Worm (Caenorhabditis elegans) whole organism, late embryonic: ENCODE measurements around the gene cal-8.

Experiments
- C08G9.2 ChIP-seq: sonication (generic microtip); optimal IDR thresholded peaks from 2 replicates; lab custom pipeline; 2016; ENCODE audit warnings: mild to moderate bottlenecking, missing genetic modification characterization, moderate library complexity, missing compliant biosample characterization
- F13H6.1 ChIP-seq: sonication (generic microtip); optimal IDR thresholded peaks from 2 replicates; lab custom pipeline; 2016; ENCODE audit warnings: missing genetic modification characterization, missing compliant biosample characterization
- ceh-18 ChIP-seq: sonication (generic microtip); optimal IDR thresholded peaks from 2 replicates; lab custom pipeline; 2016; ENCODE audit warnings: missing genetic modification characterization, missing compliant biosample characterization
- ceh-19 ChIP-seq: fragments of 200-800 bp; sonication (Bioruptor generic); optimal IDR thresholded peaks from 2 replicates; lab custom pipeline; 2018; ENCODE audit warnings: mild to moderate bottlenecking, missing genetic modification characterization, missing compliant biosample characterization
- ceh-6 ChIP-seq: fragments of 200-800 bp; sonication (Bioruptor generic); optimal IDR thresholded peaks from 2 replicates; lab custom pipeline; 2018; ENCODE audit warnings: mild to moderate bottlenecking, missing genetic modification characterization, missing compliant biosample characterization
- elt-2 ChIP-seq: sonication (generic microtip); optimal IDR thresholded peaks from 2 replicates; lab custom pipeline; 2016; ENCODE audit warnings: missing genetic modification reagents, missing genetic modification characterization, missing compliant biosample characterization
- fkh-6 ChIP-seq: sonication (generic microtip); optimal IDR thresholded peaks from 2 replicates; lab custom pipeline; 2016; ENCODE audit warnings: missing genetic modification characterization, missing compliant biosample characterization
- hlh-15 ChIP-seq: sonication (generic microtip); optimal IDR thresholded peaks from 2 replicates; lab custom pipeline; 2016; ENCODE audit warnings: missing genetic modification characterization, missing compliant biosample characterization
- lim-6 ChIP-seq: sonication (generic microtip); optimal IDR thresholded peaks from 2 replicates; lab custom pipeline; 2016; ENCODE audit warnings: missing genetic modification characterization, missing compliant biosample characterization
- lin-11 ChIP-seq: fragments of 200-800 bp; sonication (Bioruptor generic); optimal IDR thresholded peaks from 2 replicates; lab custom pipeline; 2018; ENCODE audit warnings: mild to moderate bottlenecking, missing genetic modification characterization, missing compliant biosample characterization
- madf-2 ChIP-seq: sonication (generic microtip); optimal IDR thresholded peaks from 2 replicates; lab custom pipeline; 2017; ENCODE audit warnings: missing genetic modification characterization, missing compliant biosample characterization
- nfya-1 ChIP-seq: sonication (generic microtip); optimal IDR thresholded peaks from 2 replicates; lab custom pipeline; 2017; ENCODE audit warnings: missing genetic modification characterization, mild to moderate bottlenecking, missing compliant biosample characterization, antibody characterized with exemption, moderate library complexity
- pax-1 ChIP-seq: fragments of 150-350 bp; optimal IDR thresholded peaks from 2 replicates; lab custom pipeline; 2014; ENCODE audit warnings: missing biosample characterization, missing genetic modification characterization
- pros-1 ChIP-seq: fragments of 150-350 bp; optimal IDR thresholded peaks from 2 replicates; lab custom pipeline; 2014; ENCODE audit warnings: missing biosample characterization, missing genetic modification reagents, missing genetic modification characterization
- sox-4 ChIP-seq: sonication (generic microtip); optimal IDR thresholded peaks from 2 replicates; lab custom pipeline; 2017; ENCODE audit warnings: mild to moderate bottlenecking, missing genetic modification characterization, inconsistent platforms, missing compliant biosample characterization
- syd-9 ChIP-seq: sonication (generic microtip); optimal IDR thresholded peaks from 2 replicates; lab custom pipeline; 2016; ENCODE audit warnings: mild to moderate bottlenecking, missing genetic modification characterization, moderate library complexity, missing compliant biosample characterization
- unc-3 ChIP-seq, 2 experiments: fragments of 200-800 bp in 1 of 2; sonication (Bioruptor generic) in 1 of 2; sonication (generic microtip) in 1 of 2; conservative IDR thresholded peaks in 1 of 2; optimal IDR thresholded peaks in 1 of 2; 2 replicates each; pipeline versions ENCODE4 v1.3.6 to Lab custom; 2016 to 2022; ENCODE audit warnings: missing compliant biosample characterization in 2 of 2, missing genetic modification characterization in 2 of 2, missing genetic modification reagents in 1 of 2
- unc-42 ChIP-seq: sonication (generic microtip); optimal IDR thresholded peaks from 2 replicates; lab custom pipeline; 2016; ENCODE audit warnings: missing genotype, missing genetic modification characterization, missing compliant biosample characterization
- ztf-16 ChIP-seq: sonication (generic microtip); optimal IDR thresholded peaks from 2 replicates; lab custom pipeline; 2017; ENCODE audit warnings: missing genetic modification characterization, missing compliant biosample characterization

The cal-8 gene

ce11 chrII:5437586-5437985 lies 44.3 kb downstream of the cal-8 start, which contains the start of gene F07F6.1:
TSS of gene F07F6.1 (plus strand) at chrII:5437886.
- TF ChIP-seq madf-2 (tag; lab: Kevin White, UChicago), result no peak
- TF ChIP-seq unc-42 (tag; lab: Kevin White, UChicago), result no peak
- no peak for TF ChIP-seq unc-3 (GFP tag; conservative IDR thresholded peaks at IDR 0.05; lab: Robert Waterston, UW)
- no peak for TF ChIP-seq unc-3 (tag; optimal IDR thresholded peaks at IDR 0.05; lab: Kevin White, UChicago)
- no peak for TF ChIP-seq nfya-1 (tag; lab: Kevin White, UChicago)

ce11 chrII:5436833-5437232 lies 45.0 kb downstream of the cal-8 start, which contains the start of gene dct-5:
TSS of gene dct-5 (minus strand) at chrII:5436933.
- no peak for TF ChIP-seq madf-2 (tag; lab: Kevin White, UChicago)
- TF ChIP-seq lim-6 (tag; lab: Kevin White, UChicago), result no peak
- TF ChIP-seq lin-11 (tag; lab: Kevin White, UChicago), result no peak
- TF ChIP-seq F13H6.1 (tag; lab: Kevin White, UChicago), result no peak
- no peak for TF ChIP-seq ztf-16 (tag; lab: Kevin White, UChicago)
- TF ChIP-seq sox-4, result no peak
- TF ChIP-seq syd-9 (tag; lab: Kevin White, UChicago), result no peak
- TF ChIP-seq ceh-19 (GFP tag; lab: Kevin White, UChicago), result no peak
- TF ChIP-seq C08G9.2 (tag; lab: Kevin White, UChicago), result no peak

ce11 chrII:5433069-5433468 lies 48.8 kb downstream of the cal-8 start, which contains the start of gene srx-114:
TSS of gene srx-114 (minus strand) at chrII:5433169.
- TF ChIP-seq ceh-18 (tag; lab: Kevin White, UChicago), result no peak
- TF ChIP-seq pros-1, result no peak
- no peak for TF ChIP-seq fkh-6
- no peak for TF ChIP-seq hlh-15 (tag; lab: Kevin White, UChicago)
- TF ChIP-seq ztf-16 (tag; lab: Kevin White, UChicago), result no peak
- TF ChIP-seq ceh-6 (GFP tag; lab: Kevin White, UChicago), result no peak
- TF ChIP-seq elt-2 (tag; lab: Kevin White, UChicago), result no peak
- TF ChIP-seq pax-1, result no peak
- TF ChIP-seq lin-11 (tag; lab: Kevin White, UChicago), result no peak
